Fruit fly (Drosophila melanogaster) whole organism, embryonic: Measurements from ENCODE around the gene PNKP.

Experiments used
- Bdp1 ChIP-seq: fragments of 200-800 bp; sonication (Bioruptor generic); optimal IDR thresholded peaks from 3 replicates; lab custom pipeline; 2016; ENCODE audit warnings: missing biosample characterization, missing genetic modification characterization
- CG10565 ChIP-seq: fragments of 200-800 bp; sonication (Bioruptor generic); optimal IDR thresholded peaks from 3 replicates; lab custom pipeline; 2016; ENCODE audit warnings: missing biosample characterization, mild to moderate bottlenecking, missing genetic modification characterization
- CG10959 ChIP-seq: fragments of 200-800 bp; sonication (Bioruptor generic); IDR thresholded peaks from 2 replicates; pipeline ENCODE4 v1.3.6; 2022; ENCODE audit warnings: missing biosample characterization, missing genetic modification characterization
- CG11085 ChIP-seq: fragments of 200-800 bp; sonication (Bioruptor generic); IDR thresholded peaks from 2 replicates; pipeline ENCODE4 v1.3.6; 2022; ENCODE audit warnings: missing biosample characterization, missing genetic modification characterization
- CG11504 ChIP-seq: fragments of 200-800 bp; sonication (Bioruptor generic); optimal IDR thresholded peaks from 3 replicates; lab custom pipeline; 2019; ENCODE audit warnings: missing biosample characterization, mild to moderate bottlenecking, missing genetic modification characterization, moderate library complexity
- CG11695 ChIP-seq: fragments of 200-800 bp; sonication (Bioruptor generic); IDR thresholded peaks from 3 replicates; pipeline ENCODE4 v1.3.6; 2022; ENCODE audit warnings: missing biosample characterization, missing genetic modification characterization
- CG12104 ChIP-seq: fragments of 200-800 bp; sonication (Bioruptor generic); optimal IDR thresholded peaks from 3 replicates; lab custom pipeline; 2016; ENCODE audit warnings: missing biosample characterization, missing genetic modification characterization
- CG12391 ChIP-seq: fragments of 200-800 bp; sonication (Bioruptor generic); optimal IDR thresholded peaks from 3 replicates; lab custom pipeline; 2018; ENCODE audit warnings: missing biosample characterization, mild to moderate bottlenecking, missing genetic modification characterization, moderate library complexity
- CG13624 ChIP-seq: fragments of 200-800 bp; sonication (Bioruptor generic); optimal IDR thresholded peaks from 2 replicates; lab custom pipeline; 2016; ENCODE audit warnings: missing biosample characterization, missing genetic modification characterization
- CG14710 ChIP-seq: fragments of 200-800 bp; sonication (Bioruptor generic); optimal IDR thresholded peaks from 3 replicates; lab custom pipeline; 2019; ENCODE audit warnings: missing biosample characterization, mild to moderate bottlenecking, missing genetic modification characterization, moderate library complexity
- CG17328 ChIP-seq: fragments of 200-800 bp; sonication (Bioruptor generic); IDR thresholded peaks from 2 replicates; pipeline ENCODE4 v1.3.6; 2022; ENCODE audit warnings: missing biosample characterization, missing genetic modification characterization
- CG34376 ChIP-seq: fragments of 200-800 bp; sonication (Bioruptor generic); optimal IDR thresholded peaks from 2 replicates; lab custom pipeline; 2018; ENCODE audit warnings: missing biosample characterization, mild to moderate bottlenecking, missing genetic modification characterization
- CG3838 ChIP-seq: fragments of 200-800 bp; sonication (Bioruptor generic); optimal IDR thresholded peaks from 3 replicates; lab custom pipeline; 2016; ENCODE audit warnings: missing biosample characterization, missing genetic modification characterization
- CG4424 ChIP-seq: fragments of 200-800 bp; sonication (Bioruptor generic); optimal IDR thresholded peaks from 3 replicates; lab custom pipeline; 2016; ENCODE audit warnings: missing biosample characterization, missing genetic modification characterization
- CG4730 ChIP-seq: fragments of 200-800 bp; sonication (Bioruptor generic); IDR thresholded peaks from 2 replicates; pipeline ENCODE4 v1.3.6; 2022; ENCODE audit warnings: missing biosample characterization, missing genetic modification characterization
- CG6272 ChIP-seq: fragments of 200-800 bp; sonication (Bioruptor generic); IDR thresholded peaks from 2 replicates; pipeline ENCODE4 v1.3.6; 2022; ENCODE audit warnings: missing biosample characterization, missing genetic modification characterization
- CG6689 ChIP-seq: fragments of 200-800 bp; sonication (Bioruptor generic); IDR thresholded peaks from 2 replicates; pipeline ENCODE4 v1.3.6; 2022; ENCODE audit warnings: missing biosample characterization, missing genetic modification characterization
- CG8478 ChIP-seq: fragments of >200 bp; optimal IDR thresholded peaks from 2 replicates; lab custom pipeline; 2018
- CG9437 ChIP-seq: fragments of 200-800 bp; sonication (Bioruptor generic); optimal IDR thresholded peaks from 2 replicates; lab custom pipeline; 2018; ENCODE audit warnings: missing biosample characterization, mild to moderate bottlenecking, missing genetic modification characterization
- Dbx ChIP-seq: fragments of 200-800 bp; sonication (Bioruptor generic); IDR thresholded peaks from 3 replicates; pipeline ENCODE4 v1.3.6; 2022; ENCODE audit warnings: missing biosample characterization, missing genetic modification characterization
- Dek ChIP-seq: fragments of 200-800 bp; sonication (Bioruptor generic); optimal IDR thresholded peaks from 3 replicates; lab custom pipeline; 2019; ENCODE audit warnings: missing biosample characterization, mild to moderate bottlenecking, missing genetic modification characterization, moderate library complexity
- Dll ChIP-seq: fragments of 200-800 bp; sonication (Bioruptor generic); IDR thresholded peaks from 4 replicates; pipeline ENCODE4 v1.3.6; 2022; ENCODE audit warnings: missing biosample characterization, missing genetic modification characterization; ENCODE audit not compliant: partially characterized antibody
- Doc3 ChIP-seq: fragments of 200-800 bp; sonication (Bioruptor generic); IDR thresholded peaks from 3 replicates; pipeline ENCODE4 v1.3.6; 2022; ENCODE audit warnings: missing biosample characterization, missing genetic modification characterization; ENCODE audit not compliant: partially characterized antibody
- Dp ChIP-seq: fragments of 200-800 bp; sonication (Bioruptor generic); optimal IDR thresholded peaks from 2 replicates; lab custom pipeline; 2018; ENCODE audit warnings: missing biosample characterization, mild to moderate bottlenecking, missing genetic modification characterization, moderate library complexity
- Fer1 ChIP-seq: fragments of 200-800 bp; sonication (Bioruptor generic); optimal IDR thresholded peaks from 2 replicates; lab custom pipeline; 2017; ENCODE audit warnings: missing biosample characterization, mild to moderate bottlenecking, missing genetic modification characterization
- HLH4C ChIP-seq: fragments of 200-800 bp; sonication (Bioruptor generic); IDR thresholded peaks from 3 replicates; pipeline ENCODE4 v1.3.6; 2022; ENCODE audit warnings: missing biosample characterization, missing genetic modification characterization; ENCODE audit not compliant: partially characterized antibody
- MTF-1 ChIP-seq: fragments of 200-800 bp; sonication (Bioruptor generic); optimal IDR thresholded peaks from 2 replicates; lab custom pipeline; 2018; ENCODE audit warnings: missing biosample characterization, mild to moderate bottlenecking, missing genetic modification characterization, borderline replicate concordance
- NfI ChIP-seq: fragments of 200-800 bp; sonication (Bioruptor generic); optimal IDR thresholded peaks from 3 replicates; lab custom pipeline; 2018; ENCODE audit warnings: missing biosample characterization, mild to moderate bottlenecking, missing genetic modification characterization, moderate library complexity
- Ptx1 ChIP-seq: fragments of 200-800 bp; sonication (Bioruptor generic); IDR thresholded peaks from 2 replicates; pipeline ENCODE4 v1.3.6; 2022; ENCODE audit warnings: missing biosample characterization, missing genetic modification characterization
- Six4 ChIP-seq: fragments of 200-800 bp; sonication (Bioruptor generic); optimal IDR thresholded peaks from 2 replicates; lab custom pipeline; 2016; ENCODE audit warnings: missing biosample characterization, missing genetic modification characterization
- aop ChIP-seq: fragments of 200-800 bp; sonication (Bioruptor generic); IDR thresholded peaks from 2 replicates; pipeline ENCODE4 v1.3.6; 2022; ENCODE audit warnings: missing biosample characterization, missing genetic modification characterization
- btn ChIP-seq: fragments of 200-800 bp; sonication (Bioruptor generic); optimal IDR thresholded peaks from 2 replicates; lab custom pipeline; 2016; ENCODE audit warnings: missing biosample characterization, missing genetic modification characterization
- cas ChIP-seq: fragments of 200-800 bp; sonication (Bioruptor generic); IDR thresholded peaks from 2 replicates; pipeline ENCODE4 v1.3.6; 2022; ENCODE audit warnings: missing biosample characterization, missing genetic modification characterization
- crc ChIP-seq: fragments of 200-800 bp; sonication (Bioruptor generic); optimal IDR thresholded peaks from 2 replicates; lab custom pipeline; 2016; ENCODE audit warnings: missing biosample characterization, missing genetic modification characterization
- dan ChIP-seq: fragments of 200-800 bp; sonication (Bioruptor generic); IDR thresholded peaks from 2 replicates; pipeline ENCODE4 v1.3.6; 2022; ENCODE audit warnings: missing biosample characterization, missing genetic modification characterization
- emc ChIP-seq: fragments of 200-800 bp; sonication (Bioruptor generic); optimal IDR thresholded peaks from 2 replicates; lab custom pipeline; 2016; ENCODE audit warnings: missing biosample characterization, missing genetic modification characterization
- esg ChIP-seq: fragments of 200-800 bp; sonication (Bioruptor generic); conservative IDR thresholded peaks from 2 replicates; pipeline ENCODE4 v1.3.6; 2022; ENCODE audit warnings: missing biosample characterization, missing genetic modification characterization
- ewg ChIP-seq: fragments of 200-800 bp; sonication (Bioruptor generic); optimal IDR thresholded peaks from 3 replicates; lab custom pipeline; 2017; ENCODE audit warnings: mild to moderate bottlenecking, missing biosample characterization, missing genetic modification reagents, missing genetic modification characterization
- fru ChIP-seq: fragments of >200 bp; optimal IDR thresholded peaks from 2 replicates; lab custom pipeline; 2017
- gcm2 ChIP-seq: fragments of 200-800 bp; sonication (Bioruptor generic); optimal IDR thresholded peaks from 2 replicates; lab custom pipeline; 2016; ENCODE audit warnings: missing biosample characterization, missing genetic modification characterization
- grau ChIP-seq: fragments of 200-800 bp; optimal IDR thresholded peaks from 3 replicates; lab custom pipeline; 2019; ENCODE audit warnings: missing biosample characterization, mild to moderate bottlenecking, missing genetic modification characterization, moderate library complexity
- gsb ChIP-seq: fragments of 200-800 bp; sonication (Bioruptor generic); IDR thresholded peaks from 2 replicates; pipeline ENCODE4 v1.3.6; 2022; ENCODE audit warnings: missing biosample characterization, missing genetic modification characterization
- her ChIP-seq: fragments of 200-800 bp; sonication (Bioruptor generic); optimal IDR thresholded peaks from 2 replicates; lab custom pipeline; 2016; ENCODE audit warnings: missing biosample characterization, missing genetic modification characterization
- kni ChIP-seq: fragments of 200-800 bp; sonication (Bioruptor generic); optimal IDR thresholded peaks from 3 replicates; lab custom pipeline; 2017; ENCODE audit warnings: mild to moderate bottlenecking, missing biosample characterization, missing genetic modification reagents, missing genetic modification characterization
- lola ChIP-seq, 3 experiments: fragments of >200 bp in 2 of 3; fragments of 200-800 bp in 1 of 3; sonication (Bioruptor generic) in 1 of 3; optimal IDR thresholded peaks; 2 replicates each; lab custom pipeline; 2017 to 2019; ENCODE audit warnings: missing biosample characterization in 3 of 3, missing genetic modification characterization in 3 of 3, mild to moderate bottlenecking in 1 of 3, moderate library complexity in 1 of 3
- luna ChIP-seq: fragments of 200-800 bp; sonication (Bioruptor generic); optimal IDR thresholded peaks from 2 replicates; lab custom pipeline; 2016; ENCODE audit warnings: missing biosample characterization, missing genetic modification characterization
- mld ChIP-seq: fragments of 200-800 bp; sonication (Bioruptor generic); IDR thresholded peaks from 3 replicates; pipeline ENCODE4 v1.3.6; 2022; ENCODE audit warnings: missing biosample characterization, missing genetic modification characterization; ENCODE audit not compliant: partially characterized antibody
- nerfin-1 ChIP-seq: fragments of 200-800 bp; sonication (Bioruptor generic); optimal IDR thresholded peaks from 3 replicates; lab custom pipeline; 2019; ENCODE audit warnings: missing biosample characterization, mild to moderate bottlenecking, missing genetic modification characterization, moderate library complexity
- ranshi ChIP-seq: fragments of 200-800 bp; sonication (Bioruptor generic); IDR thresholded peaks from 2 replicates; pipeline ENCODE4 v1.3.6; 2022; ENCODE audit warnings: missing biosample characterization, missing genetic modification characterization
- ro ChIP-seq: fragments of 200-800 bp; sonication (Bioruptor generic); IDR thresholded peaks from 2 replicates; pipeline ENCODE4 v1.3.6; 2022; ENCODE audit warnings: missing biosample characterization, missing genetic modification characterization
- toy ChIP-seq: fragments of 200-800 bp; sonication (Bioruptor generic); IDR thresholded peaks from 2 replicates; pipeline ENCODE4 v1.3.6; 2022; ENCODE audit warnings: missing biosample characterization, missing genetic modification characterization
- tup ChIP-seq: fragments of 200-800 bp; sonication (Bioruptor generic); optimal IDR thresholded peaks from 2 replicates; lab custom pipeline; 2016; ENCODE audit warnings: missing biosample characterization, mild to moderate bottlenecking, missing genetic modification characterization, moderate library complexity
- vfl ChIP-seq: fragments of 200-800 bp; sonication (Bioruptor generic); optimal IDR thresholded peaks from 2 replicates; lab custom pipeline; 2016; ENCODE audit warnings: missing biosample characterization, missing genetic modification characterization

PNKP gene

DNA sequence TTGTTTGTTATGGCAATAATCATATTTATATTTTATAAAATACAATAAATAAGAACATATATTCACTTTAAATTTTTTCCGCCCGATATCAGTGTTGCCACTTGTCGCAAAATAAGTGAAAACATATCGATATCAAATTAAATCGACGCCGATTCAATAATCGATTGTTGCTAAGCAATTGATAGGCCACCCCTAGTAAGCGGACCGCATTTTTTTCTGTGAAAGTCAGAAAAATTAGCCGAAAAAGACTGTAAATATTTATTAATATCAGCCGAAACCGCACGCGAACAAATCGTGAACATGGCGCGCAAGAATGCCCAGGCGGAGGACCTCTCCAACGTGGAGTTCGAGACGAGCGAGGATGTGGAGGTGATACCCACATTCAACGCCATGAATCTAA, 30.3 kb downstream of the PNKP start, which contains the start of gene CG7483 (continued):
- TF ChIP-seq esg (GFP tag; lab: Robert Waterston, UW) (no peak), Bdp1 (no peak), CG3838 (GFP tag; lab: Kevin White, UChicago) (no peak), grau (tag; lab: Kevin White, UChicago) (peak; percentile 0), ro (GFP tag; lab: Robert Waterston, UW) (no peak), tup (GFP tag; lab: Kevin White, UChicago) (no peak), Six4 (GFP tag; lab: Kevin White, UChicago) (no peak), gcm2 (GFP tag; lab: Kevin White, UChicago) (no peak), fru (no peak), HLH4C (GFP tag; lab: Robert Waterston, UW) (peak; percentile 82), Fer1 (GFP tag; lab: Kevin White, UChicago) (peak; percentile 26), Doc3 (GFP tag; lab: Robert Waterston, UW) (peak; percentile 77), NfI (no peak), CG10565 (no peak), crc (GFP tag; lab: Kevin White, UChicago) (no peak), Dp (GFP tag; lab: Kevin White, UChicago) (peak; percentile 96), Dll (GFP tag; lab: Robert Waterston, UW) (peak; percentile 89), CG12104 (GFP tag; lab: Kevin White, UChicago) (no peak), MTF-1 (GFP tag; lab: Kevin White, UChicago) (no peak), CG6272 (GFP tag; lab: Robert Waterston, UW) (no peak), aop (GFP tag; lab: Robert Waterston, UW) (no peak), btn (GFP tag; lab: Kevin White, UChicago) (no peak), CG8478 (lab: Kevin White, UChicago) (no peak), Dbx (GFP tag; lab: Robert Waterston, UW) (no peak), nerfin-1 (tag; lab: Kevin White, UChicago) (no peak), CG11085 (GFP tag; lab: Robert Waterston, UW) (no peak), Ptx1 (GFP tag; lab: Robert Waterston, UW) (no peak), lola (GFP tag; optimal IDR thresholded peaks at IDR 0.05; lab: Kevin White, UChicago) (no peak), CG14710 (tag; lab: Kevin White, UChicago) (peak; percentile 55), CG17328 (GFP tag; lab: Robert Waterston, UW) (no peak), CG11504 (tag; lab: Kevin White, UChicago) (peak; percentile 86), toy (no peak), CG11695 (GFP tag; lab: Robert Waterston, UW) (no peak), CG4424 (GFP tag; lab: Kevin White, UChicago) (no peak), CG4730 (no peak), CG34376 (GFP tag; lab: Kevin White, UChicago) (no peak), mld (GFP tag; lab: Robert Waterston, UW) (no peak), CG10959 (GFP tag; lab: Robert Waterston, UW) (no peak), ewg (GFP tag; lab: Kevin White, UChicago) (no peak), her (GFP tag; lab: Kevin White, UChicago) (no peak), dan (GFP tag; lab: Robert Waterston, UW) (no peak), CG12391 (no peak), gsb (GFP tag; lab: Robert Waterston, UW) (no peak), ranshi (no peak), emc (GFP tag; lab: Kevin White, UChicago) (no peak), cas (no peak), vfl (GFP tag; lab: Kevin White, UChicago) (no peak), CG6689 (no peak), CG13624 (no peak), luna (no peak), CG9437 (GFP tag; lab: Kevin White, UChicago) (no peak), kni (no peak), Dek (tag; lab: Kevin White, UChicago) (no peak)
